Worm (Caenorhabditis elegans) whole organism, L3 larva: ENCODE results near the gene fut-1.

Source experiments
- R02D3.7 ChIP-seq: fragments of 150-350 bp; optimal IDR thresholded peaks from 2 replicates; lab custom pipeline; 2014; ENCODE audit warnings: missing biosample characterization, missing genetic modification characterization
- egl-5 ChIP-seq: fragments of 150-350 bp; optimal IDR thresholded peaks from 2 replicates; lab custom pipeline; 2017; ENCODE audit warnings: missing biosample characterization, missing genetic modification reagents, missing genetic modification characterization, inconsistent platforms
- lsy-12 ChIP-seq: sonication (generic microtip); optimal IDR thresholded peaks from 2 replicates; lab custom pipeline; 2016; ENCODE audit warnings: mild to moderate bottlenecking, missing genetic modification characterization, missing compliant biosample characterization
- mdl-1 ChIP-seq: fragments of 150-350 bp; optimal IDR thresholded peaks from 2 replicates; lab custom pipeline; 2014; ENCODE audit warnings: missing biosample characterization, missing genetic modification characterization
- nhr-67 ChIP-seq: fragments of 150-350 bp; optimal IDR thresholded peaks from 2 replicates; lab custom pipeline; 2014; ENCODE audit warnings: missing biosample characterization, missing genetic modification characterization

DNA sequence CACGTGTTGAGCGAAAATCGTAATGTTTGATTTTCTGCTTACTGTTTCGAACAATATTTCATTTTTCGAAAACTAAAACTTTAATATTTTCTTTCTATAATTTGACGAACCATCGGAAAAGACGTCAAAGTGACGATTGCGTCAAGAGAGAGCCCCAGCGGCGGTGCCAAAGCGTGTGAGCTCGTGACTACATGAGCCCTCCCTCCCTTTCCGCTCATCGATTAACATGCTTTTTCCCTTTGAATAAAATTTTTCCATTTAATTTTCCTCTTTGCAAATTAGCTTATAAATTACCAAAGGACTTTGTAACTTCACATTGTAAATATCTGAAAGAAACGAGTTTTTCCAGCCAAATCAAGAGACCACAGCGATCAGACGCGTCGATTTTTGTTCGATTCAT, 16.4 kb downstream of the fut-1 start:
- no peak for TF ChIP-seq egl-5 (tag; lab: Kevin White, UChicago)
- TF ChIP-seq R02D3.7, result no peak
- no peak for TF ChIP-seq lsy-12 (tag; lab: Kevin White, UChicago)
- TF ChIP-seq nhr-67 (tag; lab: Kevin White, UChicago), result no peak
- no peak for TF ChIP-seq mdl-1 (tag; lab: Kevin White, UChicago)
